Worm (Caenorhabditis elegans) whole organism, early embryonic: ENCODE measurements around the gene ZK899.3.

Experiments used
- B0310.2 ChIP-seq: sonication (generic microtip); optimal IDR thresholded peaks from 2 replicates; lab custom pipeline; 2016; ENCODE audit warnings: mild to moderate bottlenecking, missing genetic modification characterization, missing compliant biosample characterization
- ama-1 ChIP-seq: fragments of 150-350 bp; optimal IDR thresholded peaks from 2 replicates; lab custom pipeline; 2014
- ceh-36 ChIP-seq: sonication (generic microtip); optimal IDR thresholded peaks from 2 replicates; lab custom pipeline; 2016; ENCODE audit warnings: missing genetic modification characterization, inconsistent platforms, missing compliant biosample characterization
- ets-7 ChIP-seq: sonication (generic microtip); optimal IDR thresholded peaks from 2 replicates; lab custom pipeline; 2016; ENCODE audit warnings: missing genotype, missing genetic modification characterization, missing compliant biosample characterization
- flt-1 ChIP-seq: fragments of 200-800 bp; sonication (Bioruptor generic); IDR thresholded peaks from 2 replicates; pipeline ENCODE4 v1.3.6; 2022; ENCODE audit warnings: missing genetic modification characterization, missing compliant biosample characterization
- tbx-11 ChIP-seq: fragments of 200-800 bp; sonication (Bioruptor generic); IDR thresholded peaks from 2 replicates; pipeline ENCODE4 v1.3.6; 2022; ENCODE audit warnings: missing genetic modification characterization, missing compliant biosample characterization

ce11 chrX:9452483-9453198 is at the start of gene ZK899.3:
- TF ChIP-seq ama-1 (lab: Kevin White, UChicago) (no peak), flt-1 (GFP tag; lab: Robert Waterston, UW) (no peak), ceh-36 (no peak), ets-7 (tag; lab: Kevin White, UChicago) (no peak), B0310.2 (tag; lab: Kevin White, UChicago) (no peak), tbx-11 (no peak)
